Fruit fly (Drosophila melanogaster) whole organism, pupa: ENCODE measurements around the gene CG32473.
A peak's percentile ranks its signal among the peaks of the same experiment; 100 is the strongest.

Experiments
- CG10348 ChIP-seq: fragments of 200-800 bp; sonication (Bioruptor generic); IDR thresholded peaks from 2 replicates; pipeline ENCODE4 v1.3.6; 2022; ENCODE audit warnings: missing biosample characterization, missing genetic modification characterization
- CG12605 ChIP-seq: fragments of 200-800 bp; sonication (Bioruptor generic); IDR thresholded peaks from 2 replicates; pipeline ENCODE4 v1.3.6; 2022; ENCODE audit warnings: missing biosample characterization, missing genetic modification characterization
- CG13204 ChIP-seq: fragments of 200-800 bp; sonication (Bioruptor generic); optimal IDR thresholded peaks from 2 replicates; lab custom pipeline; 2018; ENCODE audit warnings: missing biosample characterization, mild to moderate bottlenecking, missing genetic modification characterization, moderate library complexity
- CG14655 ChIP-seq: fragments of 200-800 bp; sonication (Bioruptor generic); optimal IDR thresholded peaks from 3 replicates; lab custom pipeline; 2017; ENCODE audit warnings: mild to moderate bottlenecking, missing biosample characterization, missing genetic modification reagents, missing genetic modification characterization
- CG15710 ChIP-seq: fragments of 200-800 bp; sonication (Bioruptor generic); optimal IDR thresholded peaks from 2 replicates; lab custom pipeline; 2018; ENCODE audit warnings: missing biosample characterization, mild to moderate bottlenecking, missing genetic modification characterization, moderate library complexity
- CG17806 ChIP-seq: fragments of 200-800 bp; sonication (Bioruptor generic); optimal IDR thresholded peaks from 2 replicates; lab custom pipeline; 2018; ENCODE audit warnings: missing biosample characterization, mild to moderate bottlenecking, missing genetic modification characterization, moderate library complexity
- CG32121 ChIP-seq: fragments of 200-800 bp; sonication (Bioruptor generic); IDR thresholded peaks from 2 replicates; pipeline ENCODE4 v1.3.6; 2022; ENCODE audit warnings: missing biosample characterization, missing genetic modification characterization
- CG34367 ChIP-seq: fragments of 200-800 bp; sonication (Bioruptor generic); optimal IDR thresholded peaks from 2 replicates; lab custom pipeline; 2018; ENCODE audit warnings: missing biosample characterization, mild to moderate bottlenecking, missing genetic modification characterization
- CG4496 ChIP-seq: fragments of 200-800 bp; sonication (Bioruptor generic); IDR thresholded peaks from 3 replicates; pipeline ENCODE4 v1.3.6; 2022; ENCODE audit warnings: missing biosample characterization, missing genetic modification characterization
- CG8159 ChIP-seq: fragments of 200-800 bp; sonication (Bioruptor generic); optimal IDR thresholded peaks from 3 replicates; lab custom pipeline; 2018; ENCODE audit warnings: missing biosample characterization, mild to moderate bottlenecking, missing genetic modification characterization, moderate library complexity
- CG8301 ChIP-seq: fragments of 200-800 bp; sonication (Bioruptor generic); optimal IDR thresholded peaks from 2 replicates; lab custom pipeline; 2018; ENCODE audit warnings: missing biosample characterization, mild to moderate bottlenecking, missing genetic modification characterization
- CG9948 ChIP-seq: fragments of 200-800 bp; sonication (Bioruptor generic); optimal IDR thresholded peaks from 2 replicates; lab custom pipeline; 2018; ENCODE audit warnings: missing biosample characterization, mild to moderate bottlenecking, missing genetic modification characterization, moderate library complexity
- D1 ChIP-seq: fragments of 200-800 bp; sonication (Bioruptor generic); optimal IDR thresholded peaks from 2 replicates; lab custom pipeline; 2018; ENCODE audit warnings: missing biosample characterization, mild to moderate bottlenecking, missing genetic modification characterization, moderate library complexity
- EcR ChIP-seq: fragments of 200-800 bp; sonication (Bioruptor generic); optimal IDR thresholded peaks from 3 replicates; lab custom pipeline; 2019; ENCODE audit warnings: missing biosample characterization, missing genetic modification characterization, mild to moderate bottlenecking, moderate library complexity, missing genetic modification reagents
- Ets98B ChIP-seq: fragments of 200-800 bp; sonication (Bioruptor generic); IDR thresholded peaks from 2 replicates; pipeline ENCODE4 v1.3.6; 2022; ENCODE audit warnings: missing biosample characterization, missing genetic modification characterization
- Pif1A ChIP-seq: fragments of 200-800 bp; sonication (Bioruptor generic); optimal IDR thresholded peaks from 3 replicates; lab custom pipeline; 2016; ENCODE audit warnings: missing biosample characterization, missing genetic modification characterization
- Pif1B ChIP-seq: fragments of 200-800 bp; sonication (Bioruptor generic); optimal IDR thresholded peaks from 3 replicates; lab custom pipeline; 2016; ENCODE audit warnings: missing biosample characterization, missing genetic modification characterization
- Snoo ChIP-seq: fragments of 200-800 bp; sonication (Bioruptor generic); optimal IDR thresholded peaks from 3 replicates; lab custom pipeline; 2017; ENCODE audit warnings: missing biosample characterization, mild to moderate bottlenecking, missing genetic modification characterization, inconsistent platforms
- fd96Ca ChIP-seq: fragments of 200-800 bp; sonication (Bioruptor generic); IDR thresholded peaks from 3 replicates; pipeline ENCODE4 v1.3.6; 2022; ENCODE audit warnings: missing biosample characterization, missing genetic modification characterization
- gl ChIP-seq: fragments of 200-800 bp; sonication (Bioruptor generic); optimal IDR thresholded peaks from 2 replicates; lab custom pipeline; 2018; ENCODE audit warnings: missing biosample characterization, mild to moderate bottlenecking, missing genetic modification characterization
- rn ChIP-seq: fragments of 200-800 bp; sonication (Bioruptor generic); IDR thresholded peaks from 2 replicates; pipeline ENCODE4 v1.3.6; 2022; ENCODE audit warnings: missing biosample characterization, missing genetic modification characterization

Gene CG32473

DNA sequence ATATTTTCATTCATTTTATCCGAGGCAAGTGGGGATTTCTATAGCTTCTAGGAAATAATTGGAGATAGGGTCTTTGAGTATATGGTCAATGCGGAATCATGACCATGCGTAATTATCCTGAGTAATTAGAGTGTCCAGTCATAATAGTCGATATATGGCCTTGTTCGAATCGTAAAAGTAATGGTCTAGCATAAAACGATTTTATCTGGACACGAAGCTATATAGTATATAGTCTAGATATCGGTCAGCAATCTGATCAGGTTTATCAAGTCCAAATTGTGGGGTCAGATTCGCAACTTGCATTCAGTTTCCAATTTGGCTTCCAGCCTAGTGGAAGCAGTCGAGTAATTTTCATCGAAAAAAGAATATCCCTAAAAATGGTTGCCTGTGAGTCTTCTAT lies at the start of gene CG32473:
Gene CG32473, plus strand, starts transcription at position 301 of the 400 bp plus-strand sequence.
- TF ChIP-seq CG8301 (tag; lab: Kevin White, UChicago): no peak
- TF ChIP-seq CG14655 (GFP tag; lab: Kevin White, UChicago): no peak
- no peak for TF ChIP-seq CG4496 (GFP tag; lab: Robert Waterston, UW)
- TF ChIP-seq CG34367 (tag; lab: Kevin White, UChicago): no peak
- no peak for TF ChIP-seq CG15710 (tag; lab: Kevin White, UChicago)
- no peak for TF ChIP-seq fd96Ca (GFP tag; lab: Robert Waterston, UW)
- no peak for TF ChIP-seq CG17806
- no peak for TF ChIP-seq Pif1A
- no peak for TF ChIP-seq CG12605 (GFP tag; lab: Robert Waterston, UW)
- TF ChIP-seq CG32121 (GFP tag; lab: Robert Waterston, UW): no peak
- no peak for TF ChIP-seq Snoo
- TF ChIP-seq CG13204 (GFP tag; lab: Kevin White, UChicago): no peak
- TF ChIP-seq CG8159 (tag; lab: Kevin White, UChicago): no peak
- TF ChIP-seq rn (GFP tag; lab: Robert Waterston, UW): no peak
- TF ChIP-seq Ets98B (GFP tag; lab: Robert Waterston, UW): no peak
- TF ChIP-seq, all 21 proteins: peak for 0

DNA sequence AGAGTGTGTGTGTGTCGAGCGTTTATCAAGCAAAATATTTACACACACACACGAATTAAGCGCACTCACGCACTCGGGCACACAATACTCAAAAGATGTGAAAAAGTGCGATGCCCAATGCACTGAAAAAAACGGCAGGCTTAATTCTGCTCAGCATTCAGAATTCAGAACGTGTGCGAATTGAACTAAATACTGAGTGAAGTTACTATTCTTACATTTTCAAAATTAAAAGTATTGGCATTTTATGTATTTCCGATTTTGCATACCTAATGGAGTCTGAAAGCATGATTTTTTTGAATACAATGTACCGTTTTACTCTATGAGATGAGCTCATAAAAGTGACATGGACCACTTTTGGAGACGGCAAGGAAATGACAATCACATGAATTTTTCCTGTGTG lies 45.3 kb upstream of the CG32473 start:
- TF ChIP-seq CG14655 (GFP tag; lab: Kevin White, UChicago): peak; percentile 27
- TF ChIP-seq Pif1A: peak; percentile 26
- TF ChIP-seq gl (tag; lab: Kevin White, UChicago): no peak
- TF ChIP-seq Pif1B (GFP tag; lab: Kevin White, UChicago): no peak

DNA sequence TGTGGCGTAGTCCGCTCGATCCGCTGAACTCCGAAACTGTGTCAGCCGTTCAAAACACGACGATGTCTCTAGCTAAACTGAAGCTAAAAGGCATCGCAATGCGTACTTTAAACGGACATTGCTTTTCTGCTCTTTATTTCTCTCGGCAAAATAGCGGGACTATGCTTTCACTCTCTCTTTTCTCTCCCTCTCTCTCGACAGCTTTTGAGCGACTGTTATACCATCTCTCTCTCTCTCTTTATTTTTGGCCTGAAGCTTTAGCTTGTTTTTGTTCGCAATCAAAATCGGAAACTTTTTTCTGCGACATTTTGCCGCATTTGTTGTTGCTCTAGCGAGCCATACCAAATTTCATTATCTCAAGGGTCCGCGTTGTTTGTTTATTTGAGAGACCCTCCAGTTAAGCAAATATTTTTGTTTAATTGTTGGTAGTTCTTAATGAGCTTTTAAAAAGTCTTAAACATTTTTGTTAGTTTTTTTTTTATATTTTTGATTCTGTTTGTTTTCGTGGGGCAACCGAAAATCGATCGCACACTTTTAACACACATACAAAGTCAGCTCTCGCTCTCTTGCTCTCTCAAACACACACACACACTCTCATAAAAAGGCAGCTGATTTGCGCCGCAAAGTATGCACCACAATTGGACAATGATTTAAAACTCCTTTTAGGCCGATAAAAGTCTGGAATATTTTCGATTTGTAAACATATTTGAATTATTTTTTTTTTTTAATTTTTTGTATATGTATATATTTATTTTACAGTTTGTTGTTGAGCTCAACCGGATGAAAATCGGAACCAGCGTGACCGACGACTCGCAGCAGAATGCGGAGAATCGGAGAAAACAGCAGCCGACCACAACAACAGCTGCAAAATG lies 43.5 kb upstream of the CG32473 start, which contains the start of gene Ace:
Gene Ace, minus strand, starts transcription at position 822 of the 872 bp plus-strand sequence.
- TF ChIP-seq Pif1B (GFP tag; lab: Kevin White, UChicago) (peak; percentile 7), CG17806 (no peak), EcR (GFP tag; lab: Kevin White, UChicago) (no peak), D1 (tag; lab: Kevin White, UChicago) (no peak)

dm6 chr3R:13260114-13260673 lies 42.3 kb upstream of the CG32473 start, which contains the start of gene CG11686:
CG11686 (plus strand) TSS chr3R:13260356.
- no peak for TF ChIP-seq Pif1B (GFP tag; lab: Kevin White, UChicago)
- no peak for TF ChIP-seq CG13204 (GFP tag; lab: Kevin White, UChicago)
- TF ChIP-seq CG32121 (GFP tag; lab: Robert Waterston, UW): no peak
- TF ChIP-seq CG14655 (GFP tag; lab: Kevin White, UChicago): no peak
- no peak for TF ChIP-seq gl (tag; lab: Kevin White, UChicago)
- TF ChIP-seq EcR (GFP tag; lab: Kevin White, UChicago): peak; percentile 97
- TF ChIP-seq CG8159 (tag; lab: Kevin White, UChicago): no peak
- peak; percentile 92 for TF ChIP-seq CG12605 (GFP tag; lab: Robert Waterston, UW)
- peak; percentile 48; the same call in 1 of the 2 replicates for TF ChIP-seq Ets98B (GFP tag; lab: Robert Waterston, UW)
- TF ChIP-seq Snoo: peak; percentile 14
- no peak for TF ChIP-seq CG15710 (tag; lab: Kevin White, UChicago)
- TF ChIP-seq CG9948: no peak
- TF ChIP-seq rn (GFP tag; lab: Robert Waterston, UW): no peak
- no peak for TF ChIP-seq CG10348
- TF ChIP-seq CG17806: no peak
- no peak for TF ChIP-seq CG8301 (tag; lab: Kevin White, UChicago)
- no peak; the same call in 2 of the 3 replicates for TF ChIP-seq CG4496 (GFP tag; lab: Robert Waterston, UW)
- peak; percentile 51; the same call in 1 of the 3 replicates for TF ChIP-seq fd96Ca (GFP tag; lab: Robert Waterston, UW)
- TF ChIP-seq D1 (tag; lab: Kevin White, UChicago): peak; percentile 37
- TF ChIP-seq Pif1A: no peak
- no peak for TF ChIP-seq CG34367 (tag; lab: Kevin White, UChicago)

DNA sequence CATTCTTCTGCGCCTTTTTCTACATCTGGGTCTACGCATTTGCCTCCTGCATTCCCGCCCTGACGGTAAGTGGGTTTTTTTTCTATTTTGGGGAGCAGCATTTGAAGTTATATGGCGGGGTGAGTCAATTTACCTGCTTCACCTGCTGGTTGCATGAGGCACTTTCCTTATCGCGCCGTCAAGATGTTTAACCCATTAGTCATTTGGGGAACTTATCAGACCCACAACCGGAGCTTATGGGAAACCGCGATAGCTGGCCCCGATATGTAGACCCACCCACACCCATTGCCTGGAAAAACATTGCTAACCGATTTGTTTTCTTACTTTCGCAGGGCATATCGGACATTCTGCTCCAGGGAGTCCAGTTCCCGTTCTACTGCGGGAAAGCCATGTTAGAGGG lies 40.7 kb upstream of the CG32473 start:
- no peak for TF ChIP-seq EcR (GFP tag; lab: Kevin White, UChicago)
- TF ChIP-seq Pif1B (GFP tag; lab: Kevin White, UChicago): no peak
- no peak for TF ChIP-seq CG15710 (tag; lab: Kevin White, UChicago)
- no peak for TF ChIP-seq gl (tag; lab: Kevin White, UChicago)

DNA sequence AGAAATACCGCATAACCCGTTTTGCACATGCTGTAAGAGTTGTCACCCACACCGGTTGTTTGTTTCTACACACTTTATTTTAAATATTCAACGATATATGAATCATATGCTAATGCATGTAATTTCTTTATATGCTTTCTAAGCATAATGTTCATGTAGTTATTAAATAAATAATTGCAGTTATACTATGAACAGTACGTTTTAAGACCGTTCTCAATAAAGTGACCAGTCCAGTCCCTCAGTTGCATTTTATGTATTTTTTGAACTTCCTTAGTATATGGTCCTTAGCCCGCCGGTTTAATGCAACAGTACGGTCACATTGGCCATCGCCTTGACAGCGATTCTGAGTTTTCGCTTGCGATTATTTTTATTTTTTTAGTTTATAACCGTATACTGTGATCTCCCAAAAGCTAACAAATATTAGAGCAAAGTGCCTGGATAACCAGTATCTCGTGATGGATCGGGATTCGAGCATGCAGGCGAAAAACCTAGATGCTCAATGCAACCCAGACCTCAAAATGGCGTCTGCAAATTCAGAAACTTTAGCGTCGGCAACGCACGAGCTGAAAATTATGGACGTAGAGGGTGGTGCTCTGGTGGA lies 38.3 kb upstream of the CG32473 start, which contains the start of gene Ravus:
Gene Ravus, minus strand, starts transcription at position 1 of the 601 bp plus-strand sequence.
- TF ChIP-seq CG12605 (GFP tag; lab: Robert Waterston, UW): no peak
- no peak for TF ChIP-seq CG14655 (GFP tag; lab: Kevin White, UChicago)
- TF ChIP-seq D1 (tag; lab: Kevin White, UChicago): no peak
- no peak for TF ChIP-seq EcR (GFP tag; lab: Kevin White, UChicago)
- TF ChIP-seq CG13204 (GFP tag; lab: Kevin White, UChicago): no peak
- TF ChIP-seq CG17806: peak; percentile 22
- no peak for TF ChIP-seq CG10348
- TF ChIP-seq Pif1B (GFP tag; lab: Kevin White, UChicago): no peak
- TF ChIP-seq CG34367 (tag; lab: Kevin White, UChicago): no peak
- TF ChIP-seq CG15710 (tag; lab: Kevin White, UChicago): peak; percentile 70
- no peak for TF ChIP-seq CG8301 (tag; lab: Kevin White, UChicago)
- no peak; the same call in 1 of the 2 replicates for TF ChIP-seq Ets98B (GFP tag; lab: Robert Waterston, UW)
- no peak for TF ChIP-seq rn (GFP tag; lab: Robert Waterston, UW)
- TF ChIP-seq CG8159 (tag; lab: Kevin White, UChicago): peak; percentile 47
- TF ChIP-seq CG9948: peak; percentile 46
- no peak for TF ChIP-seq Pif1A
- no peak for TF ChIP-seq gl (tag; lab: Kevin White, UChicago)
- 0 out of 2 replicates have a peak, but pooled peaks have one; percentile 30 for TF ChIP-seq CG32121 (GFP tag; lab: Robert Waterston, UW)
- TF ChIP-seq Snoo: peak; percentile 43
- no peak for TF ChIP-seq CG4496 (GFP tag; lab: Robert Waterston, UW)
- no peak for TF ChIP-seq fd96Ca (GFP tag; lab: Robert Waterston, UW)
